Fruit fly (Drosophila melanogaster) whole organism, embryonic: Measurements from ENCODE around the gene Sirup.

Experiments used
- B-H2 ChIP-seq: fragments of 200-800 bp; sonication (Bioruptor generic); optimal IDR thresholded peaks from 2 replicates; lab custom pipeline; 2018; ENCODE audit warnings: missing biosample characterization, mild to moderate bottlenecking, missing genetic modification characterization
- BtbVII ChIP-seq: fragments of 200-800 bp; sonication (Bioruptor generic); optimal IDR thresholded peaks from 3 replicates; lab custom pipeline; 2017; ENCODE audit warnings: missing biosample characterization, mild to moderate bottlenecking, missing genetic modification characterization
- CG10267 ChIP-seq: fragments of 200-800 bp; sonication (Bioruptor generic); optimal IDR thresholded peaks from 2 replicates; lab custom pipeline; 2018; ENCODE audit warnings: missing biosample characterization, mild to moderate bottlenecking, missing genetic modification characterization, moderate library complexity
- CG10274 ChIP-seq: fragments of 200-800 bp; sonication (Bioruptor generic); optimal IDR thresholded peaks from 3 replicates; lab custom pipeline; 2017; ENCODE audit warnings: missing biosample characterization, mild to moderate bottlenecking, missing genetic modification characterization
- CG10979 ChIP-seq: fragments of 200-800 bp; sonication (Bioruptor generic); optimal IDR thresholded peaks from 2 replicates; lab custom pipeline; 2018; ENCODE audit warnings: missing biosample characterization, mild to moderate bottlenecking, missing genetic modification characterization, moderate library complexity
- CG11695 ChIP-seq: fragments of 200-800 bp; sonication (Bioruptor generic); IDR thresholded peaks from 3 replicates; pipeline ENCODE4 v1.3.6; 2022; ENCODE audit warnings: missing biosample characterization, missing genetic modification characterization
- CG11696 ChIP-seq: fragments of 200-800 bp; sonication (Bioruptor generic); IDR thresholded peaks from 2 replicates; pipeline ENCODE4 v1.3.6; 2022; ENCODE audit warnings: missing biosample characterization, missing genetic modification characterization
- CG12391 ChIP-seq: fragments of 200-800 bp; sonication (Bioruptor generic); optimal IDR thresholded peaks from 3 replicates; lab custom pipeline; 2018; ENCODE audit warnings: missing biosample characterization, mild to moderate bottlenecking, missing genetic modification characterization, moderate library complexity
- CG13123 ChIP-seq: fragments of 200-800 bp; sonication (Bioruptor generic); optimal IDR thresholded peaks from 2 replicates; lab custom pipeline; 2016; ENCODE audit warnings: missing biosample characterization, missing genetic modification characterization
- CG13287 ChIP-seq: fragments of 200-800 bp; sonication (Bioruptor generic); IDR thresholded peaks from 2 replicates; pipeline ENCODE4 v1.3.6; 2022; ENCODE audit warnings: missing biosample characterization, missing genetic modification characterization; ENCODE audit not compliant: partially characterized antibody
- CG1529 ChIP-seq: fragments of 200-800 bp; sonication (Bioruptor generic); optimal IDR thresholded peaks from 3 replicates; lab custom pipeline; 2018; ENCODE audit warnings: missing biosample characterization, missing genetic modification characterization
- CG15696 ChIP-seq: fragments of 200-800 bp; sonication (Bioruptor generic); optimal IDR thresholded peaks from 2 replicates; lab custom pipeline; 2019; ENCODE audit warnings: missing biosample characterization, mild to moderate bottlenecking, missing genetic modification characterization, moderate library complexity
- CG1647 ChIP-seq: fragments of 200-800 bp; sonication (Bioruptor generic); optimal IDR thresholded peaks from 3 replicates; lab custom pipeline; 2016; ENCODE audit warnings: missing biosample characterization, missing genetic modification characterization
- CG17612 ChIP-seq: fragments of 200-800 bp; sonication (Bioruptor generic); IDR thresholded peaks from 2 replicates; pipeline ENCODE4 v1.3.6; 2022; ENCODE audit warnings: missing biosample characterization, missing genetic modification characterization
- CG18262 ChIP-seq: fragments of 200-800 bp; optimal IDR thresholded peaks from 3 replicates; lab custom pipeline; 2019; ENCODE audit warnings: missing biosample characterization, mild to moderate bottlenecking, missing genetic modification characterization, moderate library complexity
- CG2678 ChIP-seq: fragments of 200-800 bp; sonication (Bioruptor generic); optimal IDR thresholded peaks from 3 replicates; lab custom pipeline; 2019; ENCODE audit warnings: missing biosample characterization, mild to moderate bottlenecking, missing genetic modification characterization, moderate library complexity
- CG42726 ChIP-seq: fragments of 200-800 bp; sonication (Bioruptor generic); IDR thresholded peaks from 2 replicates; pipeline ENCODE4 v1.3.6; 2022; ENCODE audit warnings: missing biosample characterization, missing genetic modification characterization; ENCODE audit not compliant: partially characterized antibody
- CG7372 ChIP-seq: fragments of 200-800 bp; sonication (Bioruptor generic); IDR thresholded peaks from 2 replicates; pipeline ENCODE4 v1.3.6; 2022; ENCODE audit warnings: missing biosample characterization, missing genetic modification characterization
- CG9437 ChIP-seq: fragments of 200-800 bp; sonication (Bioruptor generic); optimal IDR thresholded peaks from 2 replicates; lab custom pipeline; 2018; ENCODE audit warnings: missing biosample characterization, mild to moderate bottlenecking, missing genetic modification characterization
- CG9876 ChIP-seq: fragments of 200-800 bp; sonication (Bioruptor generic); optimal IDR thresholded peaks from 2 replicates; lab custom pipeline; 2016; ENCODE audit warnings: missing biosample characterization, missing genetic modification characterization
- CoRest ChIP-seq: fragments of 200-800 bp; sonication (Bioruptor generic); optimal IDR thresholded peaks from 3 replicates; lab custom pipeline; 2018; ENCODE audit warnings: missing biosample characterization, mild to moderate bottlenecking, missing genetic modification characterization, moderate library complexity
- GATAe ChIP-seq: fragments of 200-800 bp; sonication (Bioruptor generic); conservative IDR thresholded peaks from 2 replicates; pipeline ENCODE4 v1.3.6; 2022; ENCODE audit warnings: missing biosample characterization, missing genetic modification characterization
- H15 ChIP-seq: fragments of 200-800 bp; sonication (Bioruptor generic); IDR thresholded peaks from 3 replicates; pipeline ENCODE4 v1.3.6; 2022; ENCODE audit warnings: missing biosample characterization, missing genetic modification characterization
- Hey ChIP-seq: fragments of 200-800 bp; sonication (Bioruptor generic); optimal IDR thresholded peaks from 3 replicates; lab custom pipeline; 2018; ENCODE audit warnings: missing biosample characterization, mild to moderate bottlenecking, missing genetic modification characterization
- Hmr ChIP-seq: fragments of 200-800 bp; sonication (Bioruptor generic); optimal IDR thresholded peaks from 3 replicates; lab custom pipeline; 2017; ENCODE audit warnings: mild to moderate bottlenecking, missing biosample characterization, missing genetic modification reagents, missing genetic modification characterization
- Hmx ChIP-seq: fragments of 200-800 bp; sonication (Bioruptor generic); optimal IDR thresholded peaks from 2 replicates; lab custom pipeline; 2016; ENCODE audit warnings: missing biosample characterization, missing genetic modification characterization
- Lhr ChIP-seq: fragments of 200-800 bp; sonication (Bioruptor generic); optimal IDR thresholded peaks from 3 replicates; lab custom pipeline; 2017; ENCODE audit warnings: mild to moderate bottlenecking, missing biosample characterization, missing genetic modification reagents, missing genetic modification characterization
- Mad ChIP-seq: fragments of 200-800 bp; sonication (Bioruptor generic); optimal IDR thresholded peaks from 2 replicates; lab custom pipeline; 2016; ENCODE audit warnings: missing biosample characterization, missing genetic modification characterization
- Nf-YA ChIP-seq: fragments of 200-800 bp; sonication (Bioruptor generic); IDR thresholded peaks from 2 replicates; pipeline ENCODE4 v1.3.6; 2022; ENCODE audit warnings: missing biosample characterization, missing genetic modification characterization
- PHDP ChIP-seq: fragments of 200-800 bp; sonication (Bioruptor generic); optimal IDR thresholded peaks from 3 replicates; lab custom pipeline; 2018; ENCODE audit warnings: missing biosample characterization, mild to moderate bottlenecking, missing genetic modification characterization, moderate library complexity
- Xrp1 ChIP-seq: fragments of 200-800 bp; sonication (Bioruptor generic); IDR thresholded peaks from 2 replicates; pipeline ENCODE4 v1.3.6; 2022; ENCODE audit warnings: missing biosample characterization, missing genetic modification characterization
- al ChIP-seq: fragments of 200-800 bp; sonication (Bioruptor generic); IDR thresholded peaks from 2 replicates; pipeline ENCODE4 v1.3.6; 2022; ENCODE audit warnings: missing biosample characterization, missing genetic modification characterization
- amos ChIP-seq: fragments of 200-800 bp; sonication (Bioruptor generic); IDR thresholded peaks from 2 replicates; pipeline ENCODE4 v1.3.6; 2022; ENCODE audit warnings: missing biosample characterization, missing genetic modification characterization; ENCODE audit not compliant: partially characterized antibody
- ara ChIP-seq: fragments of 200-800 bp; sonication (Bioruptor generic); IDR thresholded peaks from 2 replicates; pipeline ENCODE4 v1.3.6; 2022; ENCODE audit warnings: missing biosample characterization, missing genetic modification characterization
- bsh ChIP-seq, 2 experiments: fragments of 200-800 bp; sonication (Bioruptor generic); optimal IDR thresholded peaks; 2 replicates each; lab custom pipeline; 2017 to 2018; ENCODE audit warnings: mild to moderate bottlenecking in 2 of 2, missing biosample characterization in 2 of 2, missing genetic modification characterization in 2 of 2, moderate library complexity in 1 of 2
- btn ChIP-seq: fragments of 200-800 bp; sonication (Bioruptor generic); optimal IDR thresholded peaks from 2 replicates; lab custom pipeline; 2016; ENCODE audit warnings: missing biosample characterization, missing genetic modification characterization
- dati ChIP-seq: fragments of 200-800 bp; sonication (Bioruptor generic); IDR thresholded peaks from 2 replicates; pipeline ENCODE4 v1.3.6; 2022; ENCODE audit warnings: missing biosample characterization, missing genetic modification characterization
- dysf ChIP-seq: fragments of 200-800 bp; sonication (Bioruptor generic); IDR thresholded peaks from 3 replicates; pipeline ENCODE4 v1.3.6; 2022; ENCODE audit warnings: missing biosample characterization, missing genetic modification characterization
- eyg ChIP-seq: fragments of 200-800 bp; sonication (Bioruptor generic); optimal IDR thresholded peaks from 3 replicates; lab custom pipeline; 2016; ENCODE audit warnings: missing biosample characterization, missing genetic modification characterization
- fru ChIP-seq: fragments of >200 bp; optimal IDR thresholded peaks from 2 replicates; lab custom pipeline; 2017
- grau ChIP-seq: fragments of 200-800 bp; optimal IDR thresholded peaks from 3 replicates; lab custom pipeline; 2019; ENCODE audit warnings: missing biosample characterization, mild to moderate bottlenecking, missing genetic modification characterization, moderate library complexity
- hkb ChIP-seq, 2 experiments: fragments of 200-800 bp in 1 of 2; fragments of >200 bp in 1 of 2; sonication (Bioruptor generic) in 1 of 2; IDR thresholded peaks in 1 of 2; optimal IDR thresholded peaks in 1 of 2; 2 replicates each; pipeline versions ENCODE4 v1.3.6 to Lab custom; 2017 to 2022; ENCODE audit warnings: missing biosample characterization in 1 of 2, missing genetic modification characterization in 1 of 2
- jumu ChIP-seq: fragments of 200-800 bp; sonication (Bioruptor generic); optimal IDR thresholded peaks from 3 replicates; lab custom pipeline; 2016; ENCODE audit warnings: missing biosample characterization, missing genetic modification characterization
- nerfin-1 ChIP-seq: fragments of 200-800 bp; sonication (Bioruptor generic); optimal IDR thresholded peaks from 3 replicates; lab custom pipeline; 2019; ENCODE audit warnings: missing biosample characterization, mild to moderate bottlenecking, missing genetic modification characterization, moderate library complexity
- nmo ChIP-seq: fragments of 200-800 bp; sonication (Bioruptor generic); optimal IDR thresholded peaks from 2 replicates; lab custom pipeline; 2018; ENCODE audit warnings: missing biosample characterization, mild to moderate bottlenecking, missing genetic modification characterization, moderate library complexity
- org-1 ChIP-seq: fragments of 200-800 bp; sonication (Bioruptor generic); optimal IDR thresholded peaks from 2 replicates; lab custom pipeline; 2017; ENCODE audit warnings: missing biosample characterization, missing genetic modification characterization
- peb ChIP-seq: fragments of 200-800 bp; sonication (Bioruptor generic); IDR thresholded peaks from 2 replicates; pipeline ENCODE4 v1.3.6; 2022; ENCODE audit warnings: missing biosample characterization, missing genetic modification characterization
- so ChIP-seq: fragments of 200-800 bp; sonication (Bioruptor generic); IDR thresholded peaks from 3 replicates; pipeline ENCODE4 v1.3.6; 2022; ENCODE audit warnings: missing biosample characterization, missing genetic modification characterization
- sob ChIP-seq: fragments of 200-800 bp; sonication (Bioruptor generic); IDR thresholded peaks from 2 replicates; pipeline ENCODE4 v1.3.6; 2022; ENCODE audit warnings: missing biosample characterization, missing genetic modification characterization
- sqz ChIP-seq: fragments of 200-800 bp; sonication (Bioruptor generic); optimal IDR thresholded peaks from 3 replicates; lab custom pipeline; 2018; ENCODE audit warnings: missing biosample characterization, mild to moderate bottlenecking, missing genetic modification characterization
- z ChIP-seq: fragments of 200-800 bp; sonication (Bioruptor generic); IDR thresholded peaks from 3 replicates; pipeline ENCODE4 v1.3.6; 2022; ENCODE audit warnings: missing biosample characterization, missing genetic modification characterization

The Sirup gene

dm6 chr2L:8030693-8031210, 32.1 kb downstream of the Sirup start, which contains the start of gene Cka (continued):
- TF ChIP-seq CG1647 (GFP tag; lab: Kevin White, UChicago) (no peak), nerfin-1 (peak; percentile 80), CG17612 (GFP tag; lab: Robert Waterston, UW) (no peak), so (GFP tag; lab: Robert Waterston, UW) (no peak), CoRest (tag; lab: Kevin White, UChicago) (no peak), CG11696 (GFP tag; lab: Robert Waterston, UW) (no peak), CG42726 (GFP tag; lab: Robert Waterston, UW) (0 out of 2 replicates have a peak, but pooled peaks have one; percentile 27), CG12391 (tag; lab: Kevin White, UChicago) (no peak), hkb (optimal IDR thresholded peaks at IDR 0.05; lab: Kevin White, UChicago) (peak; percentile 59), hkb (GFP tag; IDR thresholded peaks at IDR 0.05; lab: Robert Waterston, UW) (no peak), dati (GFP tag; lab: Robert Waterston, UW) (no peak), Lhr (GFP tag; lab: Kevin White, UChicago) (peak; percentile 30), dysf (GFP tag; lab: Robert Waterston, UW) (no peak), grau (tag; lab: Kevin White, UChicago) (no peak), H15 (GFP tag; lab: Robert Waterston, UW) (no peak), CG18262 (peak; percentile 1), ara (GFP tag; lab: Robert Waterston, UW) (no peak; the same call in 1 of the 2 replicates), btn (GFP tag; lab: Kevin White, UChicago) (no peak), nmo (GFP tag; lab: Kevin White, UChicago) (peak; percentile 35), CG10274 (GFP tag; lab: Kevin White, UChicago) (no peak), eyg (GFP tag; lab: Kevin White, UChicago) (no peak), Mad (GFP tag; lab: Kevin White, UChicago) (no peak), CG11695 (GFP tag; lab: Robert Waterston, UW) (no peak), sob (GFP tag; lab: Robert Waterston, UW) (peak; percentile 55; the same call in 1 of the 2 replicates), CG1529 (GFP tag; lab: Kevin White, UChicago) (no peak), bsh (GFP tag; optimal IDR thresholded peaks at IDR 0.05; lab: Kevin White, UChicago) (peak in 1 of 2 experiments; percentile 15), fru (lab: Kevin White, UChicago) (no peak), CG10267 (tag; lab: Kevin White, UChicago) (no peak), Hey (no peak), CG13123 (GFP tag; lab: Kevin White, UChicago) (no peak), BtbVII (GFP tag; lab: Kevin White, UChicago) (no peak), GATAe (no peak), Xrp1 (no peak), CG15696 (tag; lab: Kevin White, UChicago) (no peak), sqz (GFP tag; lab: Kevin White, UChicago) (peak; percentile 47), al (GFP tag; lab: Robert Waterston, UW) (no peak), org-1 (no peak), CG10979 (tag; lab: Kevin White, UChicago) (no peak), amos (GFP tag; lab: Robert Waterston, UW) (peak; percentile 29; the same call in 1 of the 2 replicates), B-H2 (GFP tag; lab: Kevin White, UChicago) (peak; percentile 38), CG7372 (GFP tag; lab: Robert Waterston, UW) (0 out of 2 replicates have a peak, but pooled peaks have one; percentile 35), CG9876 (GFP tag; lab: Kevin White, UChicago) (no peak), jumu (GFP tag; lab: Kevin White, UChicago) (peak; percentile 13), PHDP (no peak), CG2678 (tag; lab: Kevin White, UChicago) (no peak), z (GFP tag; lab: Robert Waterston, UW) (no peak), Hmx (GFP tag; lab: Kevin White, UChicago) (no peak), CG13287 (GFP tag; lab: Robert Waterston, UW) (0 out of 2 replicates have a peak, but pooled peaks have one; percentile 17), Nf-YA (GFP tag; lab: Robert Waterston, UW) (no peak), Hmr (GFP tag; lab: Kevin White, UChicago) (peak; percentile 42), CG9437 (no peak), peb (GFP tag; lab: Robert Waterston, UW) (no peak)
